Worm (Caenorhabditis elegans) whole organism, L4/young adult: ENCODE data around the gene try-1.

Experiments
- W03F9.2 ChIP-seq: fragments of 150-350 bp; optimal IDR thresholded peaks from 2 replicates; lab custom pipeline; 2014; ENCODE audit warnings: missing biosample characterization, missing genetic modification characterization
- dao-5 ChIP-seq: sonication (generic microtip); optimal IDR thresholded peaks from 2 replicates; lab custom pipeline; 2016; ENCODE audit warnings: missing genotype, missing genetic modification characterization, moderate library complexity, missing compliant biosample characterization
- him-1 ChIP-seq: sonication (generic microtip); optimal IDR thresholded peaks from 2 replicates; lab custom pipeline; 2016; ENCODE audit warnings: missing genotype, missing genetic modification reagents, missing genetic modification characterization, missing compliant biosample characterization

ce11 chrII:4998657-4999056 lies 49.3 kb upstream of the try-1 start, which contains the start of gene F59A6.11:
- TF ChIP-seq W03F9.2 (tag; lab: Kevin White, UChicago) = no peak
- no peak for TF ChIP-seq him-1 (tag; lab: Kevin White, UChicago)
- TF ChIP-seq dao-5 (tag; lab: Kevin White, UChicago) = no peak
